Fruit fly (Drosophila melanogaster): ENCODE data around the gene 2mit.

Gene 2mit

DNA sequence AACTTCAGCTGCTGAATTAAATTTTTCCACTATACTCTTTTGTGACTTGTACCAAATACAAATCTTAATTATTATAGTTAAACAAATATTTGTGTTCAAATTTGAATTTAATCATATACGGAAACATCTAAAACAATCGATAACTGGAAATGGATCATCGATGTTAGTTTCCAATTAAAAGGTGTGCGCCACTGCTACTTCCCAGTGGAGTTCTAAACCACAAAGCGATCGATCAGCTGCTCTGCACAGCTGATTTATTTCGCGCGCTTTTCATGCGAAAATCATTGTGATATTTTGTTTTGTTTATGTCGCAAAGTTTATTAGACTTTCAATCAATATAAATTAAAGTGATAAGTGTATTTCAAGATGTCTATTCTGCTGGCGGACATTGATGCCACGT lies 67.1 kb downstream of the 2mit start, which contains the start of gene timeout (continued):
- no peak for TF ChIP-seq Jarid2 (GFP tag; optimal IDR thresholded peaks at IDR 0.05)
- no peak for TF ChIP-seq MTF-1 (GFP tag; optimal IDR thresholded peaks at IDR 0.05; ENCODE audit: borderline replicate concordance)
- TF ChIP-seq CG10147 (GFP tag; optimal IDR thresholded peaks at IDR 0.05), result no peak
- TF ChIP-seq CG31388 (GFP tag; optimal IDR thresholded peaks at IDR 0.05), result no peak
- no peak for TF ChIP-seq mam (GFP tag; optimal IDR thresholded peaks at IDR 0.05)
- no peak for TF ChIP-seq nerfin-2 (GFP tag; IDR thresholded peaks at IDR 0.05; ENCODE audit: partially characterized antibody)
- TF ChIP-seq Chrac-16 (GFP tag; optimal IDR thresholded peaks at IDR 0.05), result no peak
- TF ChIP-seq Dref (GFP tag; IDR thresholded peaks at IDR 0.05), result peak; percentile 92
- TF ChIP-seq ato (GFP tag; IDR thresholded peaks at IDR 0.05; ENCODE audit: partially characterized antibody), result peak; percentile 62; the same call in 1 of the 2 replicates
- no peak for TF ChIP-seq Mrtf (GFP tag; IDR thresholded peaks at IDR 0.05)
- TF ChIP-seq Hr78 (GFP tag; optimal IDR thresholded peaks at IDR 0.05), result no peak
- peak; percentile 25 for TF ChIP-seq Sin3A (optimal IDR thresholded peaks at IDR 0.05)
- peak; percentile 70 for TF ChIP-seq CG34224 (GFP tag; IDR thresholded peaks at IDR 0.05; ENCODE audit: partially characterized antibody)
- TF ChIP-seq CG7839 (tag; optimal IDR thresholded peaks at IDR 0.05), result no peak
- TF ChIP-seq B-H1 (GFP tag; IDR thresholded peaks at IDR 0.05), result no peak
- TF ChIP-seq lilli (GFP tag; optimal IDR thresholded peaks at IDR 0.05), result no peak
- TF ChIP-seq dati (GFP tag; IDR thresholded peaks at IDR 0.05), result no peak
- no peak for TF ChIP-seq CG16779 (GFP tag; IDR thresholded peaks at IDR 0.05)
- peak; percentile 47; the same call in 1 of the 2 replicates for TF ChIP-seq CG42726 (GFP tag; IDR thresholded peaks at IDR 0.05; ENCODE audit: partially characterized antibody)
- no peak for TF ChIP-seq CG11398 (GFP tag; optimal IDR thresholded peaks at IDR 0.05)
- TF ChIP-seq ci (GFP tag; IDR thresholded peaks at IDR 0.05), result no peak
- no peak for TF ChIP-seq CG30431 (GFP tag; optimal IDR thresholded peaks at IDR 0.05)
- TF ChIP-seq Opbp (GFP tag; IDR thresholded peaks at IDR 0.05; ENCODE audit: partially characterized antibody), result peak; percentile 77; the same call in 2 of the 3 replicates
- TF ChIP-seq E2f1 (GFP tag; IDR thresholded peaks at IDR 0.05), result peak; percentile 70; the same call in 1 of the 2 replicates
- TF ChIP-seq CG9817 (tag; optimal IDR thresholded peaks at IDR 0.05), result no peak
- TF ChIP-seq CTCF (GFP tag; optimal IDR thresholded peaks at IDR 0.05), result peak; percentile 64
- no peak for TF ChIP-seq pfk (GFP tag; optimal IDR thresholded peaks at IDR 0.05)
- no peak for TF ChIP-seq zf30C (GFP tag; optimal IDR thresholded peaks at IDR 0.05)
- no peak for TF ChIP-seq CG3065 (GFP tag; optimal IDR thresholded peaks at IDR 0.05)
- no peak for TF ChIP-seq sens (GFP tag)
- TF ChIP-seq Trl (optimal IDR thresholded peaks at IDR 0.05), result no peak
- TF ChIP-seq Trl (GFP tag; optimal IDR thresholded peaks at IDR 0.05), result no peak
- peak; percentile 87 for TF ChIP-seq MBD-R2 (GFP tag; IDR thresholded peaks at IDR 0.05)
- TF ChIP-seq maf-S (GFP tag; optimal IDR thresholded peaks at IDR 0.05), result no peak
- no peak for TF ChIP-seq CG3407 (GFP tag; optimal IDR thresholded peaks at IDR 0.05)
- TF ChIP-seq CG7963 (GFP tag; IDR thresholded peaks at IDR 0.05; ENCODE audit: partially characterized antibody), result no peak; the same call in 2 of the 3 replicates
- no peak for TF ChIP-seq CG12769 (tag; optimal IDR thresholded peaks at IDR 0.05)
- peak; percentile 38 for TF ChIP-seq CG9797 (GFP tag; optimal IDR thresholded peaks at IDR 0.05)
- no peak for TF ChIP-seq pum (GFP tag; optimal IDR thresholded peaks at IDR 0.05)
- TF ChIP-seq Xbp1 (GFP tag; optimal IDR thresholded peaks at IDR 0.05), result no peak
- TF ChIP-seq CG8359 (GFP tag; optimal IDR thresholded peaks at IDR 0.05; ENCODE audit: borderline replicate concordance), result no peak
- TF ChIP-seq Med (GFP tag), result peak; percentile 70
- TF ChIP-seq CG13123 (GFP tag; optimal IDR thresholded peaks at IDR 0.05), result no peak
- TF ChIP-seq sim (GFP tag; IDR thresholded peaks at IDR 0.05), result no peak
- TF ChIP-seq gro (GFP tag; optimal IDR thresholded peaks at IDR 0.05), result no peak
- TF ChIP-seq gcm (GFP tag; optimal IDR thresholded peaks at IDR 0.05), result no peak
- TF ChIP-seq vnd (GFP tag; IDR thresholded peaks at IDR 0.05; ENCODE audit: partially characterized antibody), result peak; percentile 72
- TF ChIP-seq cwo (GFP tag; optimal IDR thresholded peaks at IDR 0.05), result no peak
- peak; percentile 76 for TF ChIP-seq CG6791 (GFP tag; IDR thresholded peaks at IDR 0.05; ENCODE audit: partially characterized antibody)
- no peak for TF ChIP-seq CG6254 (GFP tag; optimal IDR thresholded peaks at IDR 0.05)
- TF ChIP-seq stwl (tag; optimal IDR thresholded peaks at IDR 0.05), result peak; percentile 94
- TF ChIP-seq CG2199 (GFP tag; IDR thresholded peaks at IDR 0.05), result no peak

Measured in whole organism, embryonic.